Worm (Caenorhabditis elegans): Measurements from ENCODE around the gene T24C4.10.

ce11 chrIII:886726-887125 is 4.3 kb downstream of the T24C4.10 start, which contains the start of gene zer-1:
- no peak for TF ChIP-seq ref-1 (GFP tag; conservative IDR thresholded peaks at IDR 0.05)
- no peak for TF ChIP-seq klf-2 (GFP tag; conservative IDR thresholded peaks at IDR 0.05)
- no peak for TF ChIP-seq ztf-23 (GFP tag; IDR thresholded peaks at IDR 0.05)
- TF ChIP-seq flt-1 (GFP tag; IDR thresholded peaks at IDR 0.05), result no peak
- TF ChIP-seq med-1 (GFP tag; optimal IDR thresholded peaks at IDR 0.05; ENCODE audit: insufficient read depth), result no peak

All from whole organism, midembryonic.